Worm (Caenorhabditis elegans) whole organism, late embryonic: ENCODE measurements around the gene tmed-10.

Source experiments
- C38D4.7 ChIP-seq: fragments of 200-800 bp; sonication (Bioruptor generic); optimal IDR thresholded peaks from 2 replicates; lab custom pipeline; 2018; ENCODE audit warnings: mild to moderate bottlenecking, missing genetic modification characterization, moderate library complexity, missing compliant biosample characterization
- T23F11.4 ChIP-seq: fragments of 200-800 bp; sonication (Bioruptor generic); optimal IDR thresholded peaks from 2 replicates; lab custom pipeline; 2018; ENCODE audit warnings: mild to moderate bottlenecking, missing genetic modification characterization, missing compliant biosample characterization
- ahr-1 ChIP-seq: sonication (generic microtip); optimal IDR thresholded peaks from 2 replicates; lab custom pipeline; 2016; ENCODE audit warnings: missing genetic modification characterization, missing compliant biosample characterization
- ama-1 ChIP-seq: fragments of 150-350 bp; optimal IDR thresholded peaks from 2 replicates; lab custom pipeline; 2014
- ceh-18 ChIP-seq: sonication (generic microtip); optimal IDR thresholded peaks from 2 replicates; lab custom pipeline; 2016; ENCODE audit warnings: missing genetic modification characterization, missing compliant biosample characterization
- ceh-19 ChIP-seq: fragments of 200-800 bp; sonication (Bioruptor generic); optimal IDR thresholded peaks from 2 replicates; lab custom pipeline; 2018; ENCODE audit warnings: mild to moderate bottlenecking, missing genetic modification characterization, missing compliant biosample characterization
- ceh-2 ChIP-seq: sonication (generic microtip); optimal IDR thresholded peaks from 2 replicates; lab custom pipeline; 2016; ENCODE audit warnings: missing genotype, missing genetic modification characterization, missing compliant biosample characterization
- ceh-22 ChIP-seq: sonication (generic microtip); optimal IDR thresholded peaks from 2 replicates; lab custom pipeline; 2017; ENCODE audit warnings: missing biosample characterization, missing genetic modification characterization
- ceh-31 ChIP-seq: sonication (generic microtip); optimal IDR thresholded peaks from 2 replicates; lab custom pipeline; 2016; ENCODE audit warnings: missing genetic modification characterization, missing compliant biosample characterization
- ceh-34 ChIP-seq: sonication (generic microtip); optimal IDR thresholded peaks from 2 replicates; lab custom pipeline; 2016; ENCODE audit warnings: mild to moderate bottlenecking, missing genetic modification characterization, missing compliant biosample characterization
- dmd-4 ChIP-seq: sonication (generic microtip); optimal IDR thresholded peaks from 2 replicates; lab custom pipeline; 2016; ENCODE audit warnings: borderline replicate concordance, missing genetic modification characterization, missing compliant biosample characterization
- elt-2 ChIP-seq: sonication (generic microtip); optimal IDR thresholded peaks from 2 replicates; lab custom pipeline; 2016; ENCODE audit warnings: missing genetic modification reagents, missing genetic modification characterization, missing compliant biosample characterization
- elt-4 ChIP-seq: sonication (generic microtip); optimal IDR thresholded peaks from 2 replicates; lab custom pipeline; 2016; ENCODE audit warnings: missing genetic modification characterization, missing compliant biosample characterization
- eyg-1 ChIP-seq: sonication (generic microtip); optimal IDR thresholded peaks from 2 replicates; lab custom pipeline; 2016; ENCODE audit warnings: missing genotype, missing genetic modification characterization, missing compliant biosample characterization
- gmeb-2 ChIP-seq: sonication (generic microtip); optimal IDR thresholded peaks from 2 replicates; lab custom pipeline; 2016; ENCODE audit warnings: missing genetic modification characterization, inconsistent platforms, missing compliant biosample characterization
- hlh-13 ChIP-seq: fragments of 200-800 bp; sonication (Bioruptor generic); optimal IDR thresholded peaks from 2 replicates; lab custom pipeline; 2018; ENCODE audit warnings: mild to moderate bottlenecking, missing genetic modification characterization, missing compliant biosample characterization
- hlh-15 ChIP-seq: sonication (generic microtip); optimal IDR thresholded peaks from 2 replicates; lab custom pipeline; 2016; ENCODE audit warnings: missing genetic modification characterization, missing compliant biosample characterization
- lim-6 ChIP-seq: sonication (generic microtip); optimal IDR thresholded peaks from 2 replicates; lab custom pipeline; 2016; ENCODE audit warnings: missing genetic modification characterization, missing compliant biosample characterization
- odd-2 ChIP-seq: sonication (generic microtip); optimal IDR thresholded peaks from 2 replicates; lab custom pipeline; 2017; ENCODE audit warnings: antibody characterized with exemption, mild to moderate bottlenecking, missing genetic modification characterization, missing compliant biosample characterization
- pag-3 ChIP-seq: sonication (generic microtip); optimal IDR thresholded peaks from 2 replicates; lab custom pipeline; 2016; ENCODE audit warnings: missing compliant biosample characterization, missing genetic modification characterization, borderline replicate concordance
- pax-1 ChIP-seq: fragments of 150-350 bp; optimal IDR thresholded peaks from 2 replicates; lab custom pipeline; 2014; ENCODE audit warnings: missing biosample characterization, missing genetic modification characterization
- pqm-1 ChIP-seq: sonication (generic microtip); optimal IDR thresholded peaks from 2 replicates; lab custom pipeline; 2016; ENCODE audit warnings: missing genetic modification characterization, missing compliant biosample characterization
- pros-1 ChIP-seq: fragments of 150-350 bp; optimal IDR thresholded peaks from 2 replicates; lab custom pipeline; 2014; ENCODE audit warnings: missing biosample characterization, missing genetic modification reagents, missing genetic modification characterization
- ref-2 ChIP-seq: sonication (generic microtip); optimal IDR thresholded peaks from 2 replicates; lab custom pipeline; 2016; ENCODE audit warnings: missing genetic modification characterization, missing compliant biosample characterization
- sdc-2 ChIP-seq: sonication (generic microtip); optimal IDR thresholded peaks from 2 replicates; lab custom pipeline; 2016; ENCODE audit warnings: missing genotype, missing genetic modification characterization, missing compliant biosample characterization
- syd-9 ChIP-seq: sonication (generic microtip); optimal IDR thresholded peaks from 2 replicates; lab custom pipeline; 2016; ENCODE audit warnings: mild to moderate bottlenecking, missing genetic modification characterization, moderate library complexity, missing compliant biosample characterization
- tbx-2 ChIP-seq: sonication (generic microtip); optimal IDR thresholded peaks from 2 replicates; lab custom pipeline; 2016; ENCODE audit warnings: missing genetic modification characterization, missing compliant biosample characterization
- ttx-3 ChIP-seq: sonication (generic microtip); optimal IDR thresholded peaks from 2 replicates; lab custom pipeline; 2016; ENCODE audit warnings: missing genetic modification reagents, missing genetic modification characterization, missing compliant biosample characterization
- unc-3 ChIP-seq, 2 experiments: fragments of 200-800 bp in 1 of 2; sonication (Bioruptor generic) in 1 of 2; sonication (generic microtip) in 1 of 2; conservative IDR thresholded peaks in 1 of 2; optimal IDR thresholded peaks in 1 of 2; 2 replicates each; pipeline versions ENCODE4 v1.3.6 to Lab custom; 2016 to 2022; ENCODE audit warnings: missing compliant biosample characterization in 2 of 2, missing genetic modification characterization in 2 of 2, missing genetic modification reagents in 1 of 2
- unc-42 ChIP-seq: sonication (generic microtip); optimal IDR thresholded peaks from 2 replicates; lab custom pipeline; 2016; ENCODE audit warnings: missing genotype, missing genetic modification characterization, missing compliant biosample characterization
- unc-55 ChIP-seq: sonication (generic microtip); optimal IDR thresholded peaks from 2 replicates; lab custom pipeline; 2017; ENCODE audit warnings: missing biosample characterization, missing genetic modification reagents, missing genetic modification characterization
- zip-5 ChIP-seq: sonication (generic microtip); optimal IDR thresholded peaks from 2 replicates; lab custom pipeline; 2016; ENCODE audit warnings: missing genetic modification characterization, missing compliant biosample characterization

tmed-10 gene

ce11 chrV:11354264-11354663 is 27.5 kb upstream of the tmed-10 start:
- TF ChIP-seq eyg-1 (tag; lab: Kevin White, UChicago) (no peak), unc-42 (tag; lab: Kevin White, UChicago) (peak; percentile 61)

- TF ChIP-seq syd-9 (no peak), odd-2 (no peak), C38D4.7 (no peak), zip-5 (no peak), ceh-18 (tag; lab: Kevin White, UChicago) (no peak), ref-2 (tag; lab: Kevin White, UChicago) (no peak), unc-3 (GFP tag; conservative IDR thresholded peaks at IDR 0.05; lab: Robert Waterston, UW) (no peak), unc-3 (tag; optimal IDR thresholded peaks at IDR 0.05; lab: Kevin White, UChicago) (no peak), pqm-1 (tag; lab: Kevin White, UChicago) (no peak), eyg-1 (tag; lab: Kevin White, UChicago) (no peak), hlh-13 (no peak), pag-3 (tag; lab: Kevin White, UChicago) (no peak), elt-2 (tag; lab: Kevin White, UChicago) (no peak), dmd-4 (no peak), unc-55 (GFP tag; lab: Kevin White, UChicago) (no peak), pros-1 (tag; lab: Kevin White, UChicago) (no peak), ceh-2 (tag; lab: Kevin White, UChicago) (no peak)
- TF ChIP-seq, all 69 proteins: peak for 0
Measured at ce11 chrV:11352893-11353292, 26.1 kb upstream of the tmed-10 start, which contains the start of gene npr-25. TSS of gene npr-25 (minus strand) at chrV:11352993.

- TF ChIP-seq ceh-22 = no peak
- peak; percentile 36 for TF ChIP-seq unc-42 (tag; lab: Kevin White, UChicago)
- TF ChIP-seq pag-3 (tag; lab: Kevin White, UChicago) = no peak
- no peak for TF ChIP-seq hlh-15 (tag; lab: Kevin White, UChicago)
Measured at ce11 chrV:11351263-11351662, 24.5 kb upstream of the tmed-10 start.

- TF ChIP-seq pax-1 (tag; lab: Kevin White, UChicago) = no peak
- no peak for TF ChIP-seq lim-6 (tag; lab: Kevin White, UChicago)
- no peak for TF ChIP-seq zip-5
Measured at ce11 chrV:11346912-11347311, 20.1 kb upstream of the tmed-10 start, which contains the start of gene grl-7. TSS of gene grl-7 (minus strand) at chrV:11347012.

- TF ChIP-seq gmeb-2 (tag; lab: Kevin White, UChicago) = peak; percentile 24
- peak; percentile 75 for TF ChIP-seq ama-1 (lab: Kevin White, UChicago)
- no peak for TF ChIP-seq T23F11.4 (GFP tag; lab: Kevin White, UChicago)
Measured at ce11 chrV:11344816-11345336, 18.1 kb upstream of the tmed-10 start.

ce11 chrV:11344112-11344511 is 17.3 kb upstream of the tmed-10 start:
- TF ChIP-seq zip-5 (no peak), ama-1 (lab: Kevin White, UChicago) (peak; percentile 3)

ce11 chrV:11341913-11342312 is 15.1 kb upstream of the tmed-10 start, which contains the start of gene T02E9.5:
TSS of gene T02E9.5 (plus strand) at chrV:11342233.
- peak; percentile 91 for TF ChIP-seq unc-42 (tag; lab: Kevin White, UChicago)
- no peak for TF ChIP-seq pag-3 (tag; lab: Kevin White, UChicago)

ce11 chrV:11341130-11341675 is 14.4 kb upstream of the tmed-10 start:
- TF ChIP-seq unc-42 (tag; lab: Kevin White, UChicago) (peak; percentile 97), sdc-2 (tag; lab: Kevin White, UChicago) (no peak), ref-2 (tag; lab: Kevin White, UChicago) (peak; percentile 26), hlh-13 (no peak), ceh-19 (GFP tag; lab: Kevin White, UChicago) (peak; percentile 24), ttx-3 (no peak), lim-6 (tag; lab: Kevin White, UChicago) (no peak), ceh-31 (tag; lab: Kevin White, UChicago) (peak; percentile 38), tbx-2 (peak; percentile 13), ceh-34 (tag; lab: Kevin White, UChicago) (peak; percentile 16), elt-4 (tag; lab: Kevin White, UChicago) (no peak), ahr-1 (tag; lab: Kevin White, UChicago) (no peak)
